Worm (Caenorhabditis elegans) whole organism, late embryonic: ENCODE data around the gene hrde-1.

ENCODE experiments used
- ama-1 ChIP-seq: fragments of 150-350 bp; optimal IDR thresholded peaks from 2 replicates; lab custom pipeline; 2014
- ceh-34 ChIP-seq: sonication (generic microtip); optimal IDR thresholded peaks from 2 replicates; lab custom pipeline; 2016; ENCODE audit warnings: mild to moderate bottlenecking, missing genetic modification characterization, missing compliant biosample characterization
- elt-2 ChIP-seq: sonication (generic microtip); optimal IDR thresholded peaks from 2 replicates; lab custom pipeline; 2016; ENCODE audit warnings: missing genetic modification reagents, missing genetic modification characterization, missing compliant biosample characterization
- ets-4 ChIP-seq: sonication (generic microtip); optimal IDR thresholded peaks from 2 replicates; lab custom pipeline; 2016; ENCODE audit warnings: missing genetic modification characterization, missing compliant biosample characterization
- fkh-10 ChIP-seq: fragments of 150-350 bp; optimal IDR thresholded peaks from 2 replicates; lab custom pipeline; 2014; ENCODE audit warnings: missing biosample characterization, missing genetic modification reagents, missing genetic modification characterization
- pha-4 ChIP-seq: fragments of 150-350 bp; optimal IDR thresholded peaks from 2 replicates; lab custom pipeline; 2018; ENCODE audit warnings: missing biosample characterization, missing genetic modification reagents, missing genetic modification characterization
- pqm-1 ChIP-seq: sonication (generic microtip); optimal IDR thresholded peaks from 2 replicates; lab custom pipeline; 2016; ENCODE audit warnings: missing genetic modification characterization, missing compliant biosample characterization
- zip-5 ChIP-seq: sonication (generic microtip); optimal IDR thresholded peaks from 2 replicates; lab custom pipeline; 2016; ENCODE audit warnings: missing genetic modification characterization, missing compliant biosample characterization

ce11 chrIII:4205751-4206327 lies 29.9 kb upstream of the hrde-1 start, which contains the start of gene R74.8:
- TF ChIP-seq ceh-34 (tag; lab: Kevin White, UChicago) (no peak), ets-4 (tag; lab: Kevin White, UChicago) (no peak), zip-5 (tag; lab: Kevin White, UChicago) (no peak), pha-4 (no peak), elt-2 (tag; lab: Kevin White, UChicago) (no peak), pqm-1 (tag; lab: Kevin White, UChicago) (no peak), ama-1 (no peak), fkh-10 (GFP tag; lab: Kevin White, UChicago) (no peak)
